Fruit fly (Drosophila melanogaster): ENCODE data around the gene AP-2sigma.
A peak's percentile ranks its signal among the peaks of the same experiment; 100 is the strongest.

Gene AP-2sigma

dm6 chr3R:21295004-21295403, 25.1 kb upstream of the AP-2sigma start (continued):
- TF ChIP-seq cwo (GFP tag; optimal IDR thresholded peaks at IDR 0.05) (no peak), CG15479 (GFP tag; optimal IDR thresholded peaks at IDR 0.05) (peak; percentile 76), amos (GFP tag; IDR thresholded peaks at IDR 0.05; ENCODE audit: partially characterized antibody) (peak; percentile 16; the same call in 1 of the 2 replicates), bowl (GFP tag; IDR thresholded peaks at IDR 0.05) (no peak), CG3995 (GFP tag; optimal IDR thresholded peaks at IDR 0.05) (no peak), CG2199 (GFP tag; IDR thresholded peaks at IDR 0.05) (peak; percentile 69; the same call in 1 of the 3 replicates), CG2712 (tag; optimal IDR thresholded peaks at IDR 0.05) (no peak), run (tag; optimal IDR thresholded peaks at IDR 0.05) (no peak), scrt (GFP tag; optimal IDR thresholded peaks at IDR 0.05) (peak; percentile 50), al (GFP tag; IDR thresholded peaks at IDR 0.05) (no peak), lmd (GFP tag; IDR thresholded peaks at IDR 0.05) (peak; percentile 20; the same call in 1 of the 2 replicates), sens-2 (GFP tag; IDR thresholded peaks at IDR 0.05) (no peak), dmrt11E (tag; optimal IDR thresholded peaks at IDR 0.05) (no peak), Bdp1 (GFP tag; optimal IDR thresholded peaks at IDR 0.05) (no peak), D (optimal IDR thresholded peaks at IDR 0.05) (peak; percentile 46), D (GFP tag; optimal IDR thresholded peaks at IDR 0.05) (no peak), ac (GFP tag; optimal IDR thresholded peaks at IDR 0.05) (no peak), CG9932 (GFP tag; IDR thresholded peaks at IDR 0.05) (no peak), CG1233 (GFP tag; optimal IDR thresholded peaks at IDR 0.05) (no peak), sr (GFP tag; IDR thresholded peaks at IDR 0.05) (no peak), rib (GFP tag; IDR thresholded peaks at IDR 0.05) (0 out of 2 replicates have a peak, but pooled peaks have one; percentile 10), CG11560 (tag; IDR thresholded peaks at IDR 0.05) (no peak), fd102C (GFP tag; optimal IDR thresholded peaks at IDR 0.05) (no peak), CG31365 (tag; optimal IDR thresholded peaks at IDR 0.05) (no peak), abd-A (tag; optimal IDR thresholded peaks at IDR 0.05) (no peak), B-H2 (GFP tag; optimal IDR thresholded peaks at IDR 0.05) (no peak), ATbp (GFP tag; optimal IDR thresholded peaks at IDR 0.05) (no peak), Trl (optimal IDR thresholded peaks at IDR 0.05) (no peak), Trl (GFP tag; optimal IDR thresholded peaks at IDR 0.05) (no peak), Hr78 (GFP tag; optimal IDR thresholded peaks at IDR 0.05) (no peak), CG10565 (GFP tag; optimal IDR thresholded peaks at IDR 0.05) (no peak), HLH3B (GFP tag; IDR thresholded peaks at IDR 0.05) (no peak), Vsx1 (GFP tag; optimal IDR thresholded peaks at IDR 0.05) (no peak), CG17912 (GFP tag; optimal IDR thresholded peaks at IDR 0.05) (no peak), Abd-B (GFP tag; optimal IDR thresholded peaks at IDR 0.05) (no peak), CG5245 (GFP tag; optimal IDR thresholded peaks at IDR 0.05) (no peak), CG13894 (tag; optimal IDR thresholded peaks at IDR 0.05) (peak; percentile 20), Ada2b (GFP tag; IDR thresholded peaks at IDR 0.05) (no peak), CG1603 (tag; optimal IDR thresholded peaks at IDR 0.05) (no peak), CG6254 (GFP tag; optimal IDR thresholded peaks at IDR 0.05) (no peak), CG4282 (GFP tag; optimal IDR thresholded peaks at IDR 0.05) (no peak), Med (GFP tag) (peak; percentile 71), btn (GFP tag; optimal IDR thresholded peaks at IDR 0.05) (no peak), Myb (GFP tag; optimal IDR thresholded peaks at IDR 0.05) (no peak), Bteb2 (GFP tag; optimal IDR thresholded peaks at IDR 0.05) (no peak), hth (optimal IDR thresholded peaks at IDR 0.05) (no peak), CG30403 (GFP tag; optimal IDR thresholded peaks at IDR 0.05) (peak; percentile 0), croc (GFP tag; conservative IDR thresholded peaks at IDR 0.05) (no peak), CG9437 (GFP tag; optimal IDR thresholded peaks at IDR 0.05) (no peak), klu (GFP tag; IDR thresholded peaks at IDR 0.05) (no peak), Awh (GFP tag; IDR thresholded peaks at IDR 0.05) (0 out of 2 replicates have a peak, but pooled peaks have one; percentile 14), CG6854 (GFP tag; optimal IDR thresholded peaks at IDR 0.05) (peak; percentile 22)
